Worm (Caenorhabditis elegans): Measurements from ENCODE around the gene sup-10.

The sup-10 gene

DNA sequence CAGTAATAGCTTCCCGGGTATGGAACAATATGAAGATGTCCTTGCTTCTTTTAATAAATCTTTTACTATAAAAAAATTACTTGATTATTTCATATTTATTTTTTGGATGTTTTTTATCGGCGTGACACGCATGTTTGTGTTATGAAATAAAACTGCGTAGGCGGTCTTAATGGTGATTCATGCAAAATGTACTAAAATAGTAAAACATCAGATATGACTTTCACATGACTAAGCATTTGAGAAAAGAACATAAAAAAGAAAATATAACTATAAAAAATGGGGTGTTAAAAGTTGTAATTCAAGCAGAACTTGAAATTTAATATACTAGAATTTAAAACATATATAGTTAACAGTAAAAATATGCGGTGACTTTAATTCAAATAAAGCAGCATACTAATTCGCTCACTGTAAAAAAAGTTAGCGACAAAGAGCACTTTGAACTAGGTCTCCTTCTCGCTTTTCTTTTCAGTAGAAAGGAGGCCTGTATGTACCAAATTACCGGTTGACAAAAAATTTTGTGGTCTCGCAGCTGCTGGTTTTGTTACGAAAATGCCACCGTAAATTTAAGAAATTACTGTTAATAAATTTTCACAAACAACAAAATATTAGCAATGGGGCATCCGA, 46.1 kb upstream of the sup-10 start (continued):
- no peak for TF ChIP-seq nhr-120 (GFP tag; IDR thresholded peaks at IDR 0.05)
- TF ChIP-seq B0336.3 (GFP tag; IDR thresholded peaks at IDR 0.05), result peak; percentile 70
- TF ChIP-seq ZK185.1 (tag; optimal IDR thresholded peaks at IDR 0.05; ENCODE audit: poor library complexity, severe bottlenecking), result no peak
- no peak for TF ChIP-seq hrde-1 (tag; optimal IDR thresholded peaks at IDR 0.05; ENCODE audit: borderline replicate concordance)
- TF ChIP-seq ztf-25 (GFP tag; IDR thresholded peaks at IDR 0.05), result no peak
- no peak for TF ChIP-seq ccch-3 (GFP tag; optimal IDR thresholded peaks at IDR 0.05)
- no peak for TF ChIP-seq ama-1 (optimal IDR thresholded peaks at IDR 0.05)
- no peak for TF ChIP-seq ama-1 (GFP tag; optimal IDR thresholded peaks at IDR 0.05)
- peak; percentile 9 for TF ChIP-seq ztf-22 (GFP tag; optimal IDR thresholded peaks at IDR 0.05)
- no peak for TF ChIP-seq nhr-179 (tag; optimal IDR thresholded peaks at IDR 0.05)
- TF ChIP-seq ztf-6 (GFP tag; IDR thresholded peaks at IDR 0.05), result no peak
- TF ChIP-seq rpc-1 (optimal IDR thresholded peaks at IDR 0.05), result no peak
- no peak for TF ChIP-seq rpc-1 (tag; optimal IDR thresholded peaks at IDR 0.05)
- TF ChIP-seq mel-28 (tag; optimal IDR thresholded peaks at IDR 0.05; ENCODE audit: borderline replicate concordance), result no peak
- no peak for TF ChIP-seq let-607 (tag; optimal IDR thresholded peaks at IDR 0.05)
- TF ChIP-seq dpff-1 (tag; optimal IDR thresholded peaks at IDR 0.05), result no peak
- TF ChIP-seq Y56A3A.18 (GFP tag; IDR thresholded peaks at IDR 0.05), result no peak

DNA sequence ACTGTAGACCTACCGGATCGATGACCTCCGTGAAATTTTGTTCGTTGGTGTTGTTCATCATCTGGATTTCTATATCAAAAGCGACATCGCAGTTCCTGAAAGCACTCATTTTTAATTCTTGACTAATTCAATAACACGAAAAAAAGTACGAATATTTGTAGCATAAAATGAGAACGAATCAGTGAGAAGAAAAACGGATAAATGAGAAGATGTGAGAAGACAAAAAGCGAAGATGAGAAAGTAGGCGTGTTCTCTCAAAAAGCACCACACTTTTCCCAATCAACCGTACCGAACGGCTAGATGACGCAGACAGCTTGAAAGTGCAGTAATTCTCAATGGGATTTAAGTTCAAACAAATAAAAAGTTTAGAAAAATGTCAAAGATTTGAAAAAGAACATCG, 41.4 kb upstream of the sup-10 start, which contains the start of gene npr-24:
Gene npr-24, minus strand, starts transcription at position 101 of the 400 bp plus-strand sequence.
- TF ChIP-seq mxl-1 (tag; optimal IDR thresholded peaks at IDR 0.05) (no peak), aptf-3 (GFP tag; IDR thresholded peaks at IDR 0.05) (no peak), B0035.1 (tag; optimal IDR thresholded peaks at IDR 0.05) (no peak)

ce11 chrX:17502246-17502645, 25.9 kb upstream of the sup-10 start:
- TF ChIP-seq snpc-4 (GFP tag; optimal IDR thresholded peaks at IDR 0.05) (no peak), snpc-4 (tag; optimal IDR thresholded peaks at IDR 0.05) (peak in 3 of 4 experiments; percentile 38 to 90 (median 77)), nhr-120 (GFP tag; IDR thresholded peaks at IDR 0.05) (no peak)

ce11 chrX:17504447-17504846, 23.7 kb upstream of the sup-10 start:
- TF ChIP-seq cebp-1 (GFP tag; IDR thresholded peaks at IDR 0.05) (no peak), cebp-1 (tag; optimal IDR thresholded peaks at IDR 0.05) (no peak), Y56A3A.18 (GFP tag; IDR thresholded peaks at IDR 0.05) (no peak), egl-18 (GFP tag; IDR thresholded peaks at IDR 0.05) (no peak), attf-5 (GFP tag; optimal IDR thresholded peaks at IDR 0.05) (no peak), nhr-80 (tag; optimal IDR thresholded peaks at IDR 0.05) (peak; percentile 66)

DNA sequence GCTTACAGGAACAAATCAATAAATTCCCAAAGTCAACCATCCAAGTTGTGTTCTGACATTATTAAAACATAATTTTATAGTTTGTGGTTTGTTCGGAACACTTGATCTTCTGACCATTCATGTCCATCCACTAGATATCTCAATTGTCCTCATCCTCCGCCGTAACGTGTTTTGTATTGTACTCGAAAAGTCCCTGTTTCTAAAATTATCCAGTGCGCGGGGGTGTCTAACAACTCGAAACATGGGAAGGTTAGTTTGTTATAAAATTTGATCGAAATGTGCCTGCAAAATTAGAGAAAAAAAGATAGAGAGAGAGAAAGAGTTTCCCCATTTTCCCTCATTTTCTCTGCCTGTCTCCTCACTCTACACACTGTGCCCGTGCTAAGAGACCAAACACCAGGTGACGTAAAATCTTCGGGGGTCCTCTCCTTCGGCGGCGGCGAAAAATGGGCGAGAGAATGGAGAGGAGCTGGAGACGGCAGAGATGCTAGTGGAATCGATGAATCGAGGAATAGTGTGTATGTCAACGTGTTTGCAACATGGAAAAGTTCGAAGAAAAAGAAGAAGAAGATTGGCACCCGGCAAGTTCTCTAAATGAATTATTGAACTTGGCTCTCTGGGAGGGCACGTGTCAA, 22.5 kb upstream of the sup-10 start:
- no peak for TF ChIP-seq dpff-1 (tag; optimal IDR thresholded peaks at IDR 0.05)
- TF ChIP-seq C06A6.2 (GFP tag; conservative IDR thresholded peaks at IDR 0.05), result 0 out of 2 replicates have a peak, but pooled peaks have one; percentile 58
- TF ChIP-seq ets-4 (GFP tag; optimal IDR thresholded peaks at IDR 0.05), result peak; percentile 25
- TF ChIP-seq mcd-1 (GFP tag; IDR thresholded peaks at IDR 0.05), result no peak
- TF ChIP-seq lin-35 (GFP tag; optimal IDR thresholded peaks at IDR 0.05), result peak in 1 of 3 experiments; percentile 69
- TF ChIP-seq B0336.3 (GFP tag; IDR thresholded peaks at IDR 0.05), result no peak
- peak; percentile 42; the same call in 1 of the 2 replicates for TF ChIP-seq rcor-1 (GFP tag; IDR thresholded peaks at IDR 0.05)
- peak; percentile 91 for TF ChIP-seq atf-7 (tag; optimal IDR thresholded peaks at IDR 0.05)
- peak; percentile 22 for TF ChIP-seq ZK185.1 (tag; optimal IDR thresholded peaks at IDR 0.05; ENCODE audit: poor library complexity, severe bottlenecking)
- TF ChIP-seq nhr-80 (tag; optimal IDR thresholded peaks at IDR 0.05), result peak; percentile 88
- TF ChIP-seq bed-2 (GFP tag; IDR thresholded peaks at IDR 0.05), result no peak
- TF ChIP-seq B0035.1 (tag; optimal IDR thresholded peaks at IDR 0.05), result no peak
- peak; percentile 47 for TF ChIP-seq unc-62 (GFP tag; optimal IDR thresholded peaks at IDR 0.05)
- peak; percentile 77; the same call in 1 of the 2 replicates for TF ChIP-seq hmg-1.2 (GFP tag; IDR thresholded peaks at IDR 0.05)
- TF ChIP-seq ztf-28 (GFP tag; IDR thresholded peaks at IDR 0.05), result no peak
- no peak for TF ChIP-seq snpc-4 (GFP tag; optimal IDR thresholded peaks at IDR 0.05)
- peak in 2 of 4 experiments; percentile 50 to 54 for TF ChIP-seq snpc-4 (tag; optimal IDR thresholded peaks at IDR 0.05)
- 0 out of 2 replicates have a peak, but pooled peaks have one; percentile 38 for TF ChIP-seq Y53G8AR.9 (GFP tag; conservative IDR thresholded peaks at IDR 0.05)
- TF ChIP-seq egl-18 (GFP tag; IDR thresholded peaks at IDR 0.05), result no peak
- TF ChIP-seq ztf-22 (GFP tag; optimal IDR thresholded peaks at IDR 0.05), result peak; percentile 84
- TF ChIP-seq lin-40 (tag; optimal IDR thresholded peaks at IDR 0.05), result peak; percentile 85
- no peak for TF ChIP-seq sdz-38 (tag; optimal IDR thresholded peaks at IDR 0.05)

Data from whole organism, young adult.